Worm (Caenorhabditis elegans): Measurements from ENCODE around the gene C25H3.1.

C25H3.1 gene

DNA sequence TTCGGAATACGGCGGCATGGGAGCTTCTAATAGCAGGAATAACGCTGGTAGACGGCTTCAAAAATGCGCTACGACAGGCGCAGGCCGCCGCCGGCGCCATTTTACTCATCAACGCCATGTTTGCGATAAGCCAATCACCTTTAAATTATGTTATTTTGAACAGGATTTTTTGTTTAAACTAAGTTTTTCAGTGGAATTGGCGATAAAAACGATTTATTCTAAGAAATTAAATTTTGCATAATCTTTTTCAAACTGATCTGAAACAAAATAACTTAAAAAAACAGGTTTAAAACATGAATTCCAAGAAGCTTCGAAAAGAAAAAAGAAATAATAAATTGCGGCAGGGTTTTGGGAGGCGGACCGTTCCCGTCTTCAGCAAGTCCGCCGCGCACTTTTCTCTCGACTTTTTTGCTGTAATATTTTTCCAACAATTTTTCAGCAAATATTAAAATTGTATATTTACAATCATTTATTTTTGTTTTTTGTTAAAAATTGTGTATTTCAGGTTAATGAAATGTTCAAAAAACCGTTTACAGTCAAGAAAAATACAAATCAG, 7.6 kb upstream of the C25H3.1 start, which contains the start of the genes ndub-5 and eif-2D:
Gene ndub-5 (minus strand): TSS at position 138 of the 556 bp plus-strand sequence.
Gene eif-2D (plus strand): TSS at position 506 of the 556 bp plus-strand sequence.
- TF ChIP-seq unc-130 (tag; optimal IDR thresholded peaks at IDR 0.05) (no peak), lir-3 (tag; optimal IDR thresholded peaks at IDR 0.05; ENCODE audit: poor library complexity) (no peak), lin-14 (GFP tag; optimal IDR thresholded peaks at IDR 0.05) (peak; percentile 19), efl-1 (optimal IDR thresholded peaks at IDR 0.05) (no peak), efl-1 (GFP tag; optimal IDR thresholded peaks at IDR 0.05 in 1 of 2) (peak in 1 of 2 experiments; percentile 79), fos-1 (tag; optimal IDR thresholded peaks at IDR 0.05) (no peak), nhr-71 (tag; optimal IDR thresholded peaks at IDR 0.05) (peak; percentile 12), lin-35 (GFP tag; optimal IDR thresholded peaks at IDR 0.05) (peak in 1 of 2 experiments; percentile 25), dpl-1 (GFP tag; optimal IDR thresholded peaks at IDR 0.05) (peak in 1 of 3 experiments; percentile 38), lsy-2 (tag; optimal IDR thresholded peaks at IDR 0.05) (peak in 1 of 2 experiments; percentile 36)

DNA sequence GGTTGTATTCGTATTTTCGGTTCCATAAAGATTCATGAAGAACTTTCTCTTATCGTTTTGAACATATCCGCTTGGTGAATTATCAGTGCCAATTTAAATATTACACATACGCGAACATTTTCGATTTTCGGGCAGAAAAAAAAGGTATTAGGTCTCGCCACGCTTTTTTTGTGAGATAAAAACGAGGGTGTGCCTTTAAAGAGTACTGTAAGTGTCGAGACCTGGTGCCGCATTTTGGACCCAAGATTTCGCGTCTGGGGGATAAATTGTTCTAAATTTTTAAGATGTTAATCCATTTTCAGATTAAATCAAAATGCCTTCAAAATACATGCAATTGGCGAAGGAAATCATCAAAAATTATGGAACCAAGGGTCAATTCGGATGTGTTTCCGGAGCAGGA, 5.0 kb upstream of the C25H3.1 start, which contains the start of gene C25H3.3:
Gene C25H3.3 (plus strand): TSS at position 301 of the 400 bp plus-strand sequence.
- TF ChIP-seq nhr-19 (GFP tag; conservative IDR thresholded peaks at IDR 0.05), result no peak
- TF ChIP-seq skn-1 (tag; optimal IDR thresholded peaks at IDR 0.05), result no peak
- no peak for TF ChIP-seq efl-1 (optimal IDR thresholded peaks at IDR 0.05)
- TF ChIP-seq efl-1 (GFP tag; optimal IDR thresholded peaks at IDR 0.05 in 1 of 2), result peak in 1 of 2 experiments; percentile 61

- no peak for TF ChIP-seq C34B4.2 (tag; optimal IDR thresholded peaks at IDR 0.05)
- TF ChIP-seq ceh-63 (GFP tag; optimal IDR thresholded peaks at IDR 0.05), result no peak
- no peak for TF ChIP-seq nhr-77 (tag; optimal IDR thresholded peaks at IDR 0.05)
Measured at ce11 chrII:5694798-5695197, 4.1 kb upstream of the C25H3.1 start, which contains the start of gene C25H3.14. C25H3.14 (plus strand) TSS chrII:5695098.

- TF ChIP-seq nhr-237 (tag; optimal IDR thresholded peaks at IDR 0.05), result no peak
- no peak for TF ChIP-seq hpl-2 (GFP tag; optimal IDR thresholded peaks at IDR 0.05)
- no peak for TF ChIP-seq vab-15 (tag; optimal IDR thresholded peaks at IDR 0.05)
- no peak for TF ChIP-seq lin-35 (GFP tag; optimal IDR thresholded peaks at IDR 0.05)
- TF ChIP-seq dsc-1 (tag; optimal IDR thresholded peaks at IDR 0.05), result no peak
- TF ChIP-seq ceh-82 (tag; optimal IDR thresholded peaks at IDR 0.05), result no peak
- TF ChIP-seq zag-1 (tag; optimal IDR thresholded peaks at IDR 0.05), result no peak
- TF ChIP-seq ama-1 (optimal IDR thresholded peaks at IDR 0.05), result no peak
- TF ChIP-seq unc-98 (GFP tag; IDR thresholded peaks at IDR 0.05), result no peak
- TF ChIP-seq fos-1 (tag; optimal IDR thresholded peaks at IDR 0.05), result no peak
- no peak for TF ChIP-seq elt-2 (tag; optimal IDR thresholded peaks at IDR 0.05)
- no peak for TF ChIP-seq nhr-11 (tag; optimal IDR thresholded peaks at IDR 0.05)
- TF ChIP-seq pqm-1 (tag; optimal IDR thresholded peaks at IDR 0.05), result no peak
- TF ChIP-seq C34B4.2 (tag; optimal IDR thresholded peaks at IDR 0.05), result no peak
- TF ChIP-seq swsn-7 (tag; optimal IDR thresholded peaks at IDR 0.05), result no peak
Measured at ce11 chrII:5696218-5696617, 2.7 kb upstream of the C25H3.1 start.

- TF ChIP-seq fkh-4 (tag; optimal IDR thresholded peaks at IDR 0.05; ENCODE audit: borderline replicate concordance) (no peak), nhr-20 (tag; optimal IDR thresholded peaks at IDR 0.05) (no peak), sox-4 (tag; optimal IDR thresholded peaks at IDR 0.05) (no peak), ceh-8 (GFP tag; optimal IDR thresholded peaks at IDR 0.05) (no peak), lin-14 (GFP tag; optimal IDR thresholded peaks at IDR 0.05) (no peak), mab-9 (GFP tag; IDR thresholded peaks at IDR 0.05) (no peak), nhr-85 (tag) (no peak), ets-5 (GFP tag; IDR thresholded peaks at IDR 0.05) (no peak), irx-1 (tag; optimal IDR thresholded peaks at IDR 0.05) (no peak), C04F5.9 (tag; optimal IDR thresholded peaks at IDR 0.05) (no peak), nhr-71 (tag; optimal IDR thresholded peaks at IDR 0.05) (no peak), sptf-1 (tag; optimal IDR thresholded peaks at IDR 0.05) (no peak), ceh-90 (tag; optimal IDR thresholded peaks at IDR 0.05) (no peak), zip-4 (GFP tag; optimal IDR thresholded peaks at IDR 0.05) (no peak), alr-1 (tag; optimal IDR thresholded peaks at IDR 0.05; ENCODE audit: borderline replicate concordance) (no peak), hpl-2 (GFP tag; optimal IDR thresholded peaks at IDR 0.05) (no peak), C16A3.4 (tag; optimal IDR thresholded peaks at IDR 0.05) (no peak), nhr-90 (tag; optimal IDR thresholded peaks at IDR 0.05; ENCODE audit: poor library complexity) (no peak)
Measured at ce11 chrII:5697338-5697737, 1.5 kb upstream of the C25H3.1 start.
